Fruit fly (Drosophila melanogaster) whole organism, prepupa: ENCODE results near the gene CG13603.

ENCODE experiments used
- Blimp-1 ChIP-seq: fragments of 200-800 bp; sonication (Bioruptor generic); optimal IDR thresholded peaks from 3 replicates; lab custom pipeline; 2017; ENCODE audit warnings: missing biosample characterization, missing genetic modification characterization, mild to moderate bottlenecking, moderate library complexity, missing genetic modification reagents
- CG10631 ChIP-seq: fragments of 200-800 bp; sonication (Bioruptor generic); optimal IDR thresholded peaks from 2 replicates; lab custom pipeline; 2016; ENCODE audit warnings: missing biosample characterization, missing genetic modification characterization
- CG10669 ChIP-seq: fragments of 200-800 bp; sonication (Bioruptor generic); optimal IDR thresholded peaks from 3 replicates; lab custom pipeline; 2018; ENCODE audit warnings: missing biosample characterization, mild to moderate bottlenecking, missing genetic modification characterization, moderate library complexity
- CG11294 ChIP-seq: fragments of 200-800 bp; sonication (Bioruptor generic); IDR thresholded peaks from 2 replicates; pipeline ENCODE4 v1.3.6; 2022; ENCODE audit warnings: missing biosample characterization, missing genetic modification characterization
- CG11902 ChIP-seq: fragments of 200-800 bp; sonication (Bioruptor generic); optimal IDR thresholded peaks from 3 replicates; lab custom pipeline; 2016; ENCODE audit warnings: missing biosample characterization, missing genetic modification characterization
- CG15336 ChIP-seq: fragments of 200-800 bp; sonication (Bioruptor generic); IDR thresholded peaks from 2 replicates; pipeline ENCODE4 v1.3.6; 2022; ENCODE audit warnings: missing biosample characterization, missing genetic modification characterization
- CG1621 ChIP-seq: fragments of 200-800 bp; sonication (Bioruptor generic); optimal IDR thresholded peaks from 3 replicates; lab custom pipeline; 2018; ENCODE audit warnings: missing biosample characterization, mild to moderate bottlenecking, missing genetic modification characterization
- CG16779 ChIP-seq: fragments of 200-800 bp; sonication (Bioruptor generic); optimal IDR thresholded peaks from 3 replicates; lab custom pipeline; 2017; ENCODE audit warnings: missing biosample characterization, mild to moderate bottlenecking, missing genetic modification characterization
- CG3032 ChIP-seq: fragments of 200-800 bp; optimal IDR thresholded peaks from 2 replicates; lab custom pipeline; 2019; ENCODE audit warnings: missing biosample characterization, mild to moderate bottlenecking, missing genetic modification characterization, moderate library complexity
- CG32006 ChIP-seq: fragments of 200-800 bp; sonication (Bioruptor generic); optimal IDR thresholded peaks from 3 replicates; lab custom pipeline; 2017; ENCODE audit warnings: missing biosample characterization, mild to moderate bottlenecking, missing genetic modification characterization
- CG3919 ChIP-seq: fragments of 200-800 bp; sonication (Bioruptor generic); optimal IDR thresholded peaks from 3 replicates; lab custom pipeline; 2016; ENCODE audit warnings: missing biosample characterization, missing genetic modification characterization
- CG4318 ChIP-seq: fragments of 200-800 bp; sonication (Bioruptor generic); optimal IDR thresholded peaks from 3 replicates; lab custom pipeline; 2017; ENCODE audit warnings: missing biosample characterization, mild to moderate bottlenecking, missing genetic modification characterization
- CG6163 ChIP-seq: fragments of 200-800 bp; sonication (Bioruptor generic); IDR thresholded peaks from 3 replicates; pipeline ENCODE4 v1.3.6; 2022; ENCODE audit warnings: missing biosample characterization, missing genetic modification characterization
- CG6276 ChIP-seq: fragments of 200-800 bp; sonication (Bioruptor generic); optimal IDR thresholded peaks from 2 replicates; lab custom pipeline; 2017; ENCODE audit warnings: missing biosample characterization, mild to moderate bottlenecking, missing genetic modification characterization
- CG6792 ChIP-seq: fragments of 200-800 bp; sonication (Bioruptor generic); optimal IDR thresholded peaks from 3 replicates; lab custom pipeline; 2016; ENCODE audit warnings: missing biosample characterization, missing genetic modification characterization
- CG6854 ChIP-seq: fragments of 200-800 bp; sonication (Bioruptor generic); optimal IDR thresholded peaks from 2 replicates; lab custom pipeline; 2017; ENCODE audit warnings: missing biosample characterization, mild to moderate bottlenecking, missing genetic modification characterization
- CG7368 ChIP-seq: fragments of 200-800 bp; sonication (Bioruptor generic); optimal IDR thresholded peaks from 3 replicates; lab custom pipeline; 2016; ENCODE audit warnings: missing biosample characterization, missing genetic modification characterization
- CG8119 ChIP-seq: fragments of 200-800 bp; sonication (Bioruptor generic); IDR thresholded peaks from 3 replicates; pipeline ENCODE4 v1.3.6; 2022; ENCODE audit warnings: missing biosample characterization, missing genetic modification characterization
- CG8319 ChIP-seq: fragments of 200-800 bp; sonication (Bioruptor generic); optimal IDR thresholded peaks from 3 replicates; lab custom pipeline; 2016; ENCODE audit warnings: missing biosample characterization, missing genetic modification characterization
- CG8632 ChIP-seq: fragments of 200-800 bp; sonication (Bioruptor generic); optimal IDR thresholded peaks from 3 replicates; lab custom pipeline; 2016; ENCODE audit warnings: missing biosample characterization, missing genetic modification characterization
- CG9139 ChIP-seq: fragments of 200-800 bp; sonication (Bioruptor generic); optimal IDR thresholded peaks from 3 replicates; lab custom pipeline; 2017; ENCODE audit warnings: missing biosample characterization, mild to moderate bottlenecking, missing genetic modification characterization
- Eip75B ChIP-seq: fragments of 200-800 bp; sonication (Bioruptor generic); optimal IDR thresholded peaks from 3 replicates; lab custom pipeline; 2016; ENCODE audit warnings: missing biosample characterization, missing genetic modification characterization
- Eip78C ChIP-seq: fragments of 200-800 bp; sonication (Bioruptor generic); peaks from one replicate; lab custom pipeline; 2016; ENCODE audit warnings: missing biosample characterization, missing genetic modification characterization
- Eip93F ChIP-seq: fragments of 200-800 bp; sonication (Bioruptor generic); optimal IDR thresholded peaks from 2 replicates; lab custom pipeline; 2016; ENCODE audit warnings: missing biosample characterization, mild to moderate bottlenecking, missing genetic modification characterization
- Ets96B ChIP-seq: fragments of 200-800 bp; optimal IDR thresholded peaks from 2 replicates; lab custom pipeline; 2019; ENCODE audit warnings: missing biosample characterization, mild to moderate bottlenecking, missing genetic modification characterization, moderate library complexity
- Gug ChIP-seq: fragments of 200-800 bp; sonication (Bioruptor generic); IDR thresholded peaks from 2 replicates; pipeline ENCODE4 v1.3.6; 2022; ENCODE audit warnings: missing biosample characterization, missing genetic modification characterization
- Hr38 ChIP-seq: sonication (Bioruptor generic); optimal IDR thresholded peaks from 2 replicates; lab custom pipeline; 2016; ENCODE audit warnings: missing biosample characterization, missing genetic modification characterization
- Hr4 ChIP-seq: fragments of 200-800 bp; sonication (Bioruptor generic); optimal IDR thresholded peaks from 3 replicates; lab custom pipeline; 2016; ENCODE audit warnings: missing biosample characterization, missing genetic modification characterization
- Lpt ChIP-seq: fragments of 200-800 bp; sonication (Bioruptor generic); optimal IDR thresholded peaks from 3 replicates; lab custom pipeline; 2016; ENCODE audit warnings: missing biosample characterization, missing genetic modification characterization
- Met ChIP-seq: fragments of 200-800 bp; sonication (Bioruptor generic); optimal IDR thresholded peaks from 3 replicates; lab custom pipeline; 2016; ENCODE audit warnings: missing biosample characterization, missing genetic modification characterization
- OdsH ChIP-seq: fragments of 200-800 bp; sonication (Bioruptor generic); optimal IDR thresholded peaks from 3 replicates; lab custom pipeline; 2016; ENCODE audit warnings: missing biosample characterization, missing genetic modification characterization
- Smox ChIP-seq: fragments of 200-800 bp; sonication (Bioruptor generic); optimal IDR thresholded peaks from 3 replicates; lab custom pipeline; 2016; ENCODE audit warnings: missing biosample characterization, missing genetic modification characterization
- Sox102F ChIP-seq: fragments of 200-800 bp; sonication (Bioruptor generic); optimal IDR thresholded peaks from 2 replicates; lab custom pipeline; 2016; ENCODE audit warnings: missing biosample characterization, mild to moderate bottlenecking, missing genetic modification characterization
- Sox14 ChIP-seq: fragments of 200-800 bp; sonication (Bioruptor generic); optimal IDR thresholded peaks from 3 replicates; lab custom pipeline; 2016; ENCODE audit warnings: missing biosample characterization, missing genetic modification characterization
- Sox15 ChIP-seq: fragments of 200-800 bp; sonication (Bioruptor generic); optimal IDR thresholded peaks from 3 replicates; lab custom pipeline; 2016; ENCODE audit warnings: missing biosample characterization, missing genetic modification characterization
- achi ChIP-seq: fragments of 200-800 bp; sonication (Bioruptor generic); optimal IDR thresholded peaks from 3 replicates; lab custom pipeline; 2016; ENCODE audit warnings: missing biosample characterization, missing genetic modification characterization
- acj6 ChIP-seq: fragments of 200-800 bp; sonication (Bioruptor generic); optimal IDR thresholded peaks from 3 replicates; lab custom pipeline; 2016; ENCODE audit warnings: missing biosample characterization, missing genetic modification characterization
- dac ChIP-seq: fragments of 200-800 bp; sonication (Bioruptor generic); optimal IDR thresholded peaks from 2 replicates; lab custom pipeline; 2017; ENCODE audit warnings: missing biosample characterization, mild to moderate bottlenecking, missing genetic modification characterization
- dsx ChIP-seq: fragments of 200-800 bp; optimal IDR thresholded peaks from 3 replicates; lab custom pipeline; 2019; ENCODE audit warnings: missing biosample characterization, mild to moderate bottlenecking, missing genetic modification characterization, moderate library complexity; ENCODE audit not compliant: poor library complexity, severe bottlenecking
- eg ChIP-seq: fragments of 200-800 bp; sonication (Bioruptor generic); IDR thresholded peaks from 3 replicates; pipeline ENCODE4 v1.3.6; 2022; ENCODE audit warnings: missing biosample characterization, missing genetic modification characterization
- esn ChIP-seq: fragments of 200-800 bp; sonication (Bioruptor generic); optimal IDR thresholded peaks from 2 replicates; lab custom pipeline; 2016; ENCODE audit warnings: missing biosample characterization, mild to moderate bottlenecking, missing genetic modification characterization, moderate library complexity
- fd59A ChIP-seq: fragments of 200-800 bp; sonication (Bioruptor generic); optimal IDR thresholded peaks from 2 replicates; lab custom pipeline; 2017; ENCODE audit warnings: missing biosample characterization, mild to moderate bottlenecking, missing genetic modification characterization, missing genetic modification reagents
- fd85E ChIP-seq: fragments of 200-800 bp; sonication (Bioruptor generic); optimal IDR thresholded peaks from 3 replicates; lab custom pipeline; 2016; ENCODE audit warnings: missing biosample characterization, missing genetic modification characterization
- fkh ChIP-seq: fragments of 200-800 bp; sonication (Bioruptor generic); optimal IDR thresholded peaks from 3 replicates; lab custom pipeline; 2017; ENCODE audit warnings: missing biosample characterization, mild to moderate bottlenecking, missing genetic modification characterization, moderate library complexity
- lz ChIP-seq: fragments of 200-800 bp; sonication (Bioruptor generic); optimal IDR thresholded peaks from 3 replicates; lab custom pipeline; 2016; ENCODE audit warnings: missing biosample characterization, missing genetic modification characterization
- net ChIP-seq: fragments of 200-800 bp; sonication (Bioruptor generic); optimal IDR thresholded peaks from 3 replicates; lab custom pipeline; 2016; ENCODE audit warnings: missing biosample characterization, missing genetic modification characterization
- pdm3 ChIP-seq: fragments of 200-800 bp; sonication (Bioruptor generic); optimal IDR thresholded peaks from 3 replicates; lab custom pipeline; 2016; ENCODE audit warnings: missing biosample characterization, missing genetic modification characterization
- spab ChIP-seq: fragments of 200-800 bp; sonication (Bioruptor generic); optimal IDR thresholded peaks from 2 replicates; lab custom pipeline; 2017; ENCODE audit warnings: missing biosample characterization, mild to moderate bottlenecking, missing genetic modification characterization, missing genetic modification reagents
- ss ChIP-seq, 2 experiments: fragments of 200-800 bp; sonication (Bioruptor generic); optimal IDR thresholded peaks; 2 replicates in 1 of 2; 3 replicates in 1 of 2; lab custom pipeline; 2017 to 2018; ENCODE audit warnings: mild to moderate bottlenecking in 2 of 2, missing biosample characterization in 2 of 2, missing genetic modification characterization in 2 of 2, moderate library complexity in 1 of 2
- vri ChIP-seq: fragments of 200-800 bp; sonication (Bioruptor generic); optimal IDR thresholded peaks from 3 replicates; lab custom pipeline; 2016; ENCODE audit warnings: missing biosample characterization, mild to moderate bottlenecking, missing genetic modification characterization

CG13603 gene

dm6 chr3R:23948466-23949413, 37.6 kb downstream of the CG13603 start:
- peak; percentile 89 for TF ChIP-seq CG15336 (GFP tag; lab: Robert Waterston, UW)
- peak; percentile 73 for TF ChIP-seq CG1621 (tag; lab: Kevin White, UChicago)
- peak; percentile 95 for TF ChIP-seq acj6 (GFP tag; lab: Kevin White, UChicago)
- TF ChIP-seq Blimp-1 = peak; percentile 67
- TF ChIP-seq CG10669 = peak; percentile 96
- TF ChIP-seq OdsH (GFP tag; lab: Kevin White, UChicago) = peak; percentile 94
- peak; percentile 94 for TF ChIP-seq CG6792
- peak; percentile 87 for TF ChIP-seq CG6163
- peak; percentile 94 for TF ChIP-seq CG11902
- TF ChIP-seq CG9139 (GFP tag; lab: Kevin White, UChicago) = peak; percentile 91
- peak; percentile 98 for TF ChIP-seq Ets96B (tag; lab: Kevin White, UChicago)
- peak; percentile 94 for TF ChIP-seq CG10631 (GFP tag; lab: Kevin White, UChicago)
- TF ChIP-seq CG8119 (GFP tag; lab: Robert Waterston, UW) = peak; percentile 93
- TF ChIP-seq Lpt (GFP tag; lab: Kevin White, UChicago) = peak; percentile 83
- TF ChIP-seq Sox15 = peak; percentile 94
- TF ChIP-seq CG11294 (GFP tag; lab: Robert Waterston, UW) = peak; percentile 48
- peak; percentile 96 for TF ChIP-seq Sox14 (GFP tag; lab: Kevin White, UChicago)
- peak; percentile 73 for TF ChIP-seq Eip93F
- no peak for TF ChIP-seq fkh (GFP tag; lab: Kevin White, UChicago)
- TF ChIP-seq eg = peak; percentile 78
- peak; percentile 89 for TF ChIP-seq CG32006 (GFP tag; lab: Kevin White, UChicago)
- peak; percentile 92 for TF ChIP-seq net
- peak; percentile 89 for TF ChIP-seq CG7368
- TF ChIP-seq dac = peak; percentile 73
- TF ChIP-seq CG3032 (tag; lab: Kevin White, UChicago) = peak; percentile 98
- TF ChIP-seq vri (GFP tag; lab: Kevin White, UChicago) = peak; percentile 88
- TF ChIP-seq esn = peak; percentile 97
- peak; percentile 81 for TF ChIP-seq fd85E (GFP tag; lab: Kevin White, UChicago)
- peak; percentile 89 for TF ChIP-seq CG6276 (GFP tag; lab: Kevin White, UChicago)
- peak; percentile 96 for TF ChIP-seq Eip75B (GFP tag; lab: Kevin White, UChicago)
- TF ChIP-seq CG3919 (GFP tag; lab: Kevin White, UChicago) = peak; percentile 96
- TF ChIP-seq spab (GFP tag; lab: Kevin White, UChicago) = peak; percentile 97
- TF ChIP-seq Hr4 (GFP tag; lab: Kevin White, UChicago) = peak; percentile 91
- peak; percentile 96 for TF ChIP-seq pdm3
- peak; percentile 81 for TF ChIP-seq CG6854 (GFP tag; lab: Kevin White, UChicago)
- peak; percentile 95 for TF ChIP-seq lz (GFP tag; lab: Kevin White, UChicago)
- peak; percentile 91 for TF ChIP-seq CG16779 (tag; lab: Kevin White, UChicago)
- TF ChIP-seq dsx (GFP tag; lab: Kevin White, UChicago) = peak; percentile 96
- peak; percentile 96 for TF ChIP-seq Met (GFP tag; lab: Kevin White, UChicago)
- peak; percentile 93 to 98 for TF ChIP-seq ss (GFP tag; optimal IDR thresholded peaks at IDR 0.05; lab: Kevin White, UChicago)
- TF ChIP-seq Gug = peak; percentile 68
- peak; percentile 93 for TF ChIP-seq Sox102F (GFP tag; lab: Kevin White, UChicago)
- TF ChIP-seq Smox (GFP tag; lab: Kevin White, UChicago) = peak; percentile 95
- peak; percentile 94 for TF ChIP-seq CG8632 (GFP tag; lab: Kevin White, UChicago)
- peak; percentile 92 for TF ChIP-seq CG8319 (GFP tag; lab: Kevin White, UChicago)
- TF ChIP-seq Eip78C (GFP tag; lab: Kevin White, UChicago) = peak; percentile 99
- peak; percentile 97 for TF ChIP-seq fd59A (GFP tag; lab: Kevin White, UChicago)
- peak; percentile 78 for TF ChIP-seq CG4318 (GFP tag; lab: Kevin White, UChicago)
- peak; percentile 94 for TF ChIP-seq achi (GFP tag; lab: Kevin White, UChicago)
- no peak for TF ChIP-seq Hr38 (GFP tag; lab: Kevin White, UChicago)
